Fruit fly (Drosophila melanogaster) Kc167 (cell line): ENCODE measurements around the gene Srlp.

Source experiments
- Sin3A ChIP-seq: fragments of >200 bp; optimal IDR thresholded peaks from 2 replicates; lab custom pipeline; 2018; ENCODE audit warnings: missing external identifiers
- h ChIP-seq: fragments of >200 bp; optimal IDR thresholded peaks from 3 replicates; lab custom pipeline; 2018; ENCODE audit warnings: missing external identifiers
- ttk ChIP-seq: sonication (Bioruptor generic); optimal IDR thresholded peaks from 2 replicates; lab custom pipeline; 2017; ENCODE audit warnings: missing external identifiers

dm6 chr3R:12406235-12407196, 27.4 kb upstream of the Srlp start, which contains the start of gene CG5167:
- TF ChIP-seq Sin3A (lab: Kevin White, UChicago) (no peak), h (lab: Kevin White, UChicago) (no peak), ttk (lab: Kevin White, UChicago) (no peak)
